Worm (Caenorhabditis elegans) whole organism, L4 larva: Measurements from ENCODE around the gene C50B8.6.
A peak's percentile ranks its signal among the peaks of the same experiment; 100 is the strongest.

Experiments
- D1046.2 ChIP-seq: fragments of 200-800 bp; sonication (Bioruptor generic); IDR thresholded peaks from 2 replicates; pipeline ENCODE4 v1.3.6; 2022; ENCODE audit warnings: missing genetic modification characterization, missing compliant biosample characterization
- F10B5.3 ChIP-seq: sonication (generic microtip); optimal IDR thresholded peaks from 2 replicates; lab custom pipeline; 2016; ENCODE audit warnings: mild to moderate bottlenecking, missing genetic modification characterization, missing compliant biosample characterization
- F37D6.2 ChIP-seq: sonication (generic microtip); optimal IDR thresholded peaks from 2 replicates; lab custom pipeline; 2016; ENCODE audit warnings: mild to moderate bottlenecking, missing genetic modification characterization, missing compliant biosample characterization
- R02D3.7 ChIP-seq: fragments of 150-350 bp; sonication (generic microtip); optimal IDR thresholded peaks from 3 replicates; lab custom pipeline; 2014; ENCODE audit warnings: missing biosample characterization, missing genetic modification characterization
- T20F7.1 ChIP-seq: fragments of 200-800 bp; sonication (Bioruptor generic); optimal IDR thresholded peaks from 2 replicates; lab custom pipeline; 2018; ENCODE audit warnings: mild to moderate bottlenecking, missing genetic modification characterization, missing compliant biosample characterization
- ZK546.5 ChIP-seq, 2 experiments: sonication (generic microtip); optimal IDR thresholded peaks; 2 replicates each; lab custom pipeline; 2017; ENCODE audit warnings: missing biosample characterization in 2 of 2, missing genetic modification characterization in 2 of 2
- aha-1 ChIP-seq: fragments of 150-350 bp; peaks from one replicate; lab custom pipeline; 2014; ENCODE audit warnings: missing biosample characterization, missing genetic modification characterization
- attf-4 ChIP-seq: sonication (generic microtip); optimal IDR thresholded peaks from 3 replicates; lab custom pipeline; 2017; ENCODE audit warnings: missing biosample characterization, missing genetic modification characterization
- ceh-20 ChIP-seq: fragments of 200-800 bp; sonication (Bioruptor generic); IDR thresholded peaks from 2 replicates; pipeline ENCODE4 v1.3.6; 2022; ENCODE audit warnings: missing genetic modification reagents, missing genetic modification characterization, missing compliant biosample characterization
- ceh-32 ChIP-seq: sonication (generic microtip); optimal IDR thresholded peaks from 2 replicates; lab custom pipeline; 2016; ENCODE audit warnings: mild to moderate bottlenecking, missing genetic modification characterization, missing compliant biosample characterization; ENCODE audit not compliant: poor library complexity
- ceh-62 ChIP-seq: sonication (generic microtip); optimal IDR thresholded peaks from 2 replicates; lab custom pipeline; 2017; ENCODE audit warnings: missing biosample characterization, missing genetic modification characterization
- ceh-82 ChIP-seq: sonication (generic microtip); optimal IDR thresholded peaks from 2 replicates; lab custom pipeline; 2017; ENCODE audit warnings: missing biosample characterization, missing genetic modification characterization
- ctbp-1 ChIP-seq: fragments of 200-800 bp; sonication (Bioruptor generic); IDR thresholded peaks from 2 replicates; pipeline ENCODE4 v1.3.6; 2022; ENCODE audit warnings: missing genetic modification reagents, missing genetic modification characterization, missing compliant biosample characterization
- daf-16 ChIP-seq, 3 experiments: sonication (generic microtip); optimal IDR thresholded peaks; 2 replicates each; lab custom pipeline; 2016 to 2017; ENCODE audit warnings: missing genetic modification characterization in 3 of 3, missing genetic modification reagents in 3 of 3, mild to moderate bottlenecking in 2 of 3, missing compliant biosample characterization in 2 of 3, missing biosample characterization in 1 of 3, moderate library complexity in 1 of 3
- dmd-6 ChIP-seq: fragments of 200-800 bp; sonication (Bioruptor generic); IDR thresholded peaks from 2 replicates; pipeline ENCODE4 v1.3.6; 2022; ENCODE audit warnings: missing genetic modification reagents, missing genetic modification characterization, missing compliant biosample characterization
- dmd-8 ChIP-seq: fragments of 200-800 bp; sonication (Bioruptor generic); IDR thresholded peaks from 2 replicates; pipeline ENCODE4 v1.3.6; 2022; ENCODE audit warnings: missing genetic modification characterization, missing compliant biosample characterization
- dpl-1 ChIP-seq: fragments of 150-350 bp; optimal IDR thresholded peaks from 2 replicates; lab custom pipeline; 2014; ENCODE audit warnings: missing biosample characterization, missing genetic modification reagents, missing genetic modification characterization
- duxl-1 ChIP-seq: sonication (generic microtip); optimal IDR thresholded peaks from 2 replicates; lab custom pipeline; 2016; ENCODE audit warnings: mild to moderate bottlenecking, missing genetic modification characterization, moderate library complexity, missing compliant biosample characterization; ENCODE audit not compliant: poor library complexity
- dve-1 ChIP-seq: sonication (generic microtip); optimal IDR thresholded peaks from 2 replicates; lab custom pipeline; 2017; ENCODE audit warnings: antibody characterized with exemption, mild to moderate bottlenecking, missing genetic modification characterization, missing compliant biosample characterization; ENCODE audit not compliant: insufficient read depth
- egl-27 ChIP-seq: sonication (generic microtip); optimal IDR thresholded peaks from 3 replicates; lab custom pipeline; 2017; ENCODE audit warnings: missing biosample characterization, missing genetic modification reagents, missing genetic modification characterization
- egl-43 ChIP-seq: fragments of 200-800 bp; sonication (Bioruptor generic); IDR thresholded peaks from 2 replicates; pipeline ENCODE4 v1.3.6; 2022; ENCODE audit warnings: missing genetic modification reagents, missing genetic modification characterization, missing compliant biosample characterization
- gei-8 ChIP-seq: fragments of 200-800 bp; sonication (Bioruptor generic); optimal IDR thresholded peaks from 2 replicates; lab custom pipeline; 2018; ENCODE audit warnings: mild to moderate bottlenecking, missing genetic modification characterization, missing compliant biosample characterization
- hlh-11 ChIP-seq: fragments of 200-800 bp; sonication (Bioruptor generic); optimal IDR thresholded peaks from 2 replicates; lab custom pipeline; 2018; ENCODE audit warnings: mild to moderate bottlenecking, missing genetic modification characterization, missing compliant biosample characterization
- hlh-30 ChIP-seq: sonication (generic microtip); optimal IDR thresholded peaks from 2 replicates; lab custom pipeline; 2017; ENCODE audit warnings: antibody characterized with exemption, mild to moderate bottlenecking, missing genetic modification characterization, missing compliant biosample characterization; ENCODE audit not compliant: insufficient read depth
- jun-1 ChIP-seq: fragments of 150-350 bp; optimal IDR thresholded peaks from 2 replicates; lab custom pipeline; 2014; ENCODE audit warnings: missing biosample characterization, missing genetic modification reagents, missing genetic modification characterization
- lin-1 ChIP-seq: fragments of 200-800 bp; sonication (Bioruptor generic); IDR thresholded peaks from 2 replicates; pipeline ENCODE4 v1.3.6; 2022; ENCODE audit warnings: missing genetic modification reagents, missing genetic modification characterization, missing compliant biosample characterization
- lin-13 ChIP-seq: fragments of 150-350 bp; optimal IDR thresholded peaks from 2 replicates; lab custom pipeline; 2014; ENCODE audit warnings: missing biosample characterization, missing genetic modification reagents, missing genetic modification characterization
- lin-15B ChIP-seq: fragments of 150-350 bp; sonication (generic microtip); optimal IDR thresholded peaks from 3 replicates; lab custom pipeline; 2014; ENCODE audit warnings: missing biosample characterization, missing genetic modification characterization
- madf-5 ChIP-seq, 2 experiments: fragments of 200-800 bp; sonication (Bioruptor generic); IDR thresholded peaks; 2 replicates each; pipeline ENCODE4 v1.3.6; 2022; ENCODE audit warnings: missing compliant biosample characterization in 2 of 2, missing genetic modification characterization in 2 of 2
- madf-9 ChIP-seq: fragments of 200-800 bp; sonication (Bioruptor generic); conservative IDR thresholded peaks from 2 replicates; pipeline ENCODE4 v1.3.6; 2022; ENCODE audit warnings: missing genetic modification reagents, missing genetic modification characterization, missing compliant biosample characterization
- mdt-29 ChIP-seq: fragments of 200-800 bp; sonication (Bioruptor generic); IDR thresholded peaks from 2 replicates; pipeline ENCODE4 v1.3.6; 2022; ENCODE audit warnings: missing genetic modification reagents, missing genetic modification characterization, missing compliant biosample characterization
- mes-2 ChIP-seq: sonication (generic microtip); optimal IDR thresholded peaks from 2 replicates; lab custom pipeline; 2016; ENCODE audit warnings: missing genotype, mild to moderate bottlenecking, missing genetic modification characterization, missing compliant biosample characterization; ENCODE audit not compliant: poor library complexity, severe bottlenecking
- mxl-3 ChIP-seq: fragments of 200-800 bp; sonication (Bioruptor generic); optimal IDR thresholded peaks from 2 replicates; lab custom pipeline; 2018; ENCODE audit warnings: mild to moderate bottlenecking, missing genetic modification characterization, missing compliant biosample characterization
- nhr-237 ChIP-seq: sonication (generic microtip); optimal IDR thresholded peaks from 2 replicates; lab custom pipeline; 2017; ENCODE audit warnings: missing biosample characterization, missing genetic modification characterization
- nhr-28 ChIP-seq: fragments of 150-350 bp; optimal IDR thresholded peaks from 2 replicates; lab custom pipeline; 2014; ENCODE audit warnings: missing biosample characterization, missing genetic modification characterization
- nhr-42 ChIP-seq: fragments of 200-800 bp; sonication (Bioruptor generic); IDR thresholded peaks from 2 replicates; pipeline ENCODE4 v1.3.6; 2022; ENCODE audit warnings: missing genetic modification characterization, missing compliant biosample characterization
- nhr-48 ChIP-seq: sonication (generic microtip); optimal IDR thresholded peaks from 2 replicates; lab custom pipeline; 2016; ENCODE audit warnings: mild to moderate bottlenecking, missing genetic modification characterization, missing compliant biosample characterization
- nhr-77 ChIP-seq: fragments of 150-350 bp; optimal IDR thresholded peaks from 2 replicates; lab custom pipeline; 2014; ENCODE audit warnings: missing biosample characterization, missing genetic modification characterization
- php-3 ChIP-seq: fragments of 200-800 bp; sonication (Bioruptor generic); IDR thresholded peaks from 2 replicates; pipeline ENCODE4 v1.3.6; 2022; ENCODE audit warnings: missing genetic modification reagents, missing genetic modification characterization, missing compliant biosample characterization
- pqm-1 ChIP-seq: sonication (generic microtip); optimal IDR thresholded peaks from 2 replicates; lab custom pipeline; 2017; ENCODE audit warnings: missing biosample characterization, missing genetic modification characterization
- sdz-12 ChIP-seq: fragments of 200-800 bp; sonication (Bioruptor generic); optimal IDR thresholded peaks from 2 replicates; lab custom pipeline; 2018; ENCODE audit warnings: mild to moderate bottlenecking, missing genetic modification characterization, missing compliant biosample characterization
- set-16 ChIP-seq: fragments of 200-800 bp; sonication (Bioruptor generic); IDR thresholded peaks from 2 replicates; pipeline ENCODE4 v1.3.6; 2022; ENCODE audit warnings: missing genetic modification reagents, missing genetic modification characterization, missing compliant biosample characterization
- snpc-1.2 ChIP-seq: fragments of 200-800 bp; sonication (Bioruptor generic); IDR thresholded peaks from 2 replicates; pipeline ENCODE4 v1.3.6; 2022; ENCODE audit warnings: missing genetic modification reagents, missing genetic modification characterization, missing compliant biosample characterization
- spr-3 ChIP-seq: fragments of 200-800 bp; sonication (Bioruptor generic); optimal IDR thresholded peaks from 2 replicates; lab custom pipeline; 2018; ENCODE audit warnings: mild to moderate bottlenecking, missing genetic modification characterization, missing compliant biosample characterization
- unc-39 ChIP-seq: sonication (generic microtip); optimal IDR thresholded peaks from 2 replicates; lab custom pipeline; 2017; ENCODE audit warnings: missing biosample characterization, missing genetic modification characterization
- unc-62 ChIP-seq, 3 experiments: fragments of 150-350 bp in 1 of 3; sonication (generic microtip); optimal IDR thresholded peaks in 2 of 3; peaks in 1 of 3; 1 replicate in 1 of 3; 2 replicates in 2 of 3; lab custom pipeline; 2014 to 2017; ENCODE audit warnings: missing biosample characterization in 3 of 3, missing genetic modification characterization in 3 of 3, missing genetic modification reagents in 3 of 3, missing genotype in 1 of 3
- zfp-3 ChIP-seq: fragments of 200-800 bp; sonication (Bioruptor generic); conservative IDR thresholded peaks from 2 replicates; pipeline ENCODE4 v1.3.6; 2022; ENCODE audit warnings: missing genetic modification reagents, missing genetic modification characterization, missing compliant biosample characterization
- zip-2 ChIP-seq: fragments of 150-350 bp; optimal IDR thresholded peaks from 2 replicates; lab custom pipeline; 2014; ENCODE audit warnings: missing biosample characterization, missing genetic modification characterization

C50B8.6 gene

DNA sequence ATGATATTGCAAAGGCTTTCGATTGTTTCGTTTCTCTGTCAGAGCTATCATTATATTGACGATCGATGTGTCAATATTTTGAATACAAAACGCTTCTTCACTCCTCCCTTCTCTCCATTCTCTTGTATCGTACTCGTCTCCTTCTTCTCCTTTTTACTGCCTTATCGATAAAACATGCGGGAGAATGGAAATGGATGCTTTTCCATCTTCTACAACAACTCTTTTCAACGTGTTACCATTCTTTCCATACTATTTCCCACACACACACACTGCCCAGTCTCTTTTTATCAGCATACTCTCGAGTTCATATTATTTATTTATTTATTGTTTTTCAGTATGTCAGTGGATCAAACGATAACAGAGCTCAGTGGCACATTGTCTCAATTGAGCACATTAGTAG, at the start of gene C50B8.6:
Gene C50B8.6, plus strand, starts transcription at position 336 of the 400 bp plus-strand sequence.
- TF ChIP-seq mes-2 (no peak), gei-8 (GFP tag; lab: Kevin White, UChicago) (no peak), unc-39 (no peak), egl-43 (GFP tag; lab: Robert Waterston, UW) (no peak), mxl-3 (GFP tag; lab: Kevin White, UChicago) (peak; percentile 26), daf-16 (GFP tag; optimal IDR thresholded peaks at IDR 0.05; lab: Kevin White, UChicago) (no peak), daf-16 (tag; optimal IDR thresholded peaks at IDR 0.05; lab: Kevin White, UChicago) (peak; percentile 77), spr-3 (GFP tag; lab: Kevin White, UChicago) (no peak), madf-9 (GFP tag; lab: Robert Waterston, UW) (no peak), nhr-237 (tag; lab: Kevin White, UChicago) (no peak), dpl-1 (no peak), R02D3.7 (tag; lab: Kevin White, UChicago) (no peak), aha-1 (tag; lab: Kevin White, UChicago) (no peak), ceh-62 (no peak), F10B5.3 (tag; lab: Kevin White, UChicago) (no peak), egl-27 (tag; lab: Kevin White, UChicago) (no peak), nhr-42 (GFP tag; lab: Robert Waterston, UW) (no peak), pqm-1 (peak; percentile 91), hlh-30 (no peak), lin-13 (no peak), lin-15B (no peak), lin-1 (GFP tag; lab: Robert Waterston, UW) (no peak), T20F7.1 (GFP tag; lab: Kevin White, UChicago) (no peak), ceh-20 (GFP tag; lab: Robert Waterston, UW) (no peak), set-16 (GFP tag; lab: Robert Waterston, UW) (no peak), attf-4 (tag; lab: Kevin White, UChicago) (no peak), ctbp-1 (no peak), ZK546.5 (tag; optimal IDR thresholded peaks at IDR 0.05; lab: Kevin White, UChicago) (no peak), hlh-11 (tag; lab: Kevin White, UChicago) (peak; percentile 36), nhr-28 (tag; lab: Kevin White, UChicago) (peak; percentile 50), zfp-3 (GFP tag; lab: Robert Waterston, UW) (no peak), ceh-82 (tag; lab: Kevin White, UChicago) (no peak), snpc-1.2 (GFP tag; lab: Robert Waterston, UW) (no peak), jun-1 (no peak), F37D6.2 (tag; lab: Kevin White, UChicago) (no peak), unc-62 (GFP tag; optimal IDR thresholded peaks at IDR 0.05 in 1 of 2; lab: Kevin White, UChicago) (peak in 1 of 2 experiments; percentile 64), unc-62 (tag; optimal IDR thresholded peaks at IDR 0.05; lab: Kevin White, UChicago) (no peak), dmd-6 (GFP tag; lab: Robert Waterston, UW) (peak; percentile 41; the same call in 1 of the 2 replicates), duxl-1 (tag; lab: Kevin White, UChicago) (no peak), madf-5 (GFP tag; IDR thresholded peaks at IDR 0.05; lab: Robert Waterston, UW) (no peak), mdt-29 (no peak), ceh-32 (no peak), sdz-12 (no peak), nhr-77 (tag; lab: Kevin White, UChicago) (no peak), nhr-48 (tag; lab: Kevin White, UChicago) (no peak), D1046.2 (no peak), dmd-8 (no peak), zip-2 (tag; lab: Kevin White, UChicago) (no peak), php-3 (GFP tag; lab: Robert Waterston, UW) (no peak), dve-1 (tag; lab: Kevin White, UChicago) (peak; percentile 34)
